Worm (Caenorhabditis elegans) whole organism, L4/young adult: Measurements from ENCODE around the gene F20D6.6.

Source experiments
- dao-5 ChIP-seq: sonication (generic microtip); optimal IDR thresholded peaks from 2 replicates; lab custom pipeline; 2016; ENCODE audit warnings: missing genotype, missing genetic modification characterization, moderate library complexity, missing compliant biosample characterization
- him-1 ChIP-seq: sonication (generic microtip); optimal IDR thresholded peaks from 2 replicates; lab custom pipeline; 2016; ENCODE audit warnings: missing genotype, missing genetic modification reagents, missing genetic modification characterization, missing compliant biosample characterization

- TF ChIP-seq dao-5 (tag; lab: Kevin White, UChicago) (no peak), him-1 (tag; lab: Kevin White, UChicago) (no peak)
Measured at ce11 chrV:8157446-8157845, 2.3 kb upstream of the F20D6.6 start, which contains the start of gene sul-2.
